Fruit fly (Drosophila melanogaster) whole organism, embryonic: Measurements from ENCODE around the gene Ppt2.

Source experiments
- ATbp ChIP-seq: fragments of 200-800 bp; sonication (Bioruptor generic); optimal IDR thresholded peaks from 2 replicates; lab custom pipeline; 2017; ENCODE audit warnings: missing biosample characterization, mild to moderate bottlenecking, missing genetic modification characterization, missing genetic modification reagents
- CG10274 ChIP-seq: fragments of 200-800 bp; sonication (Bioruptor generic); optimal IDR thresholded peaks from 3 replicates; lab custom pipeline; 2017; ENCODE audit warnings: missing biosample characterization, mild to moderate bottlenecking, missing genetic modification characterization
- CG10366 ChIP-seq: fragments of 200-800 bp; sonication (Bioruptor generic); IDR thresholded peaks from 2 replicates; pipeline ENCODE4 v1.3.6; 2022; ENCODE audit warnings: missing biosample characterization, missing genetic modification characterization
- CG10462 ChIP-seq: fragments of 200-800 bp; sonication (Bioruptor generic); optimal IDR thresholded peaks from 2 replicates; lab custom pipeline; 2016; ENCODE audit warnings: missing biosample characterization, missing genetic modification characterization
- CG11723 ChIP-seq: fragments of 200-800 bp; sonication (Bioruptor generic); optimal IDR thresholded peaks from 2 replicates; lab custom pipeline; 2017; ENCODE audit warnings: missing biosample characterization, mild to moderate bottlenecking, missing genetic modification characterization
- CG12071 ChIP-seq: fragments of 200-800 bp; sonication (Bioruptor generic); optimal IDR thresholded peaks from 3 replicates; lab custom pipeline; 2018; ENCODE audit warnings: missing biosample characterization, mild to moderate bottlenecking, missing genetic modification characterization
- CG13424 ChIP-seq: fragments of 200-800 bp; sonication (Bioruptor generic); optimal IDR thresholded peaks from 2 replicates; lab custom pipeline; 2019; ENCODE audit warnings: missing biosample characterization, mild to moderate bottlenecking, missing genetic modification characterization, moderate library complexity
- CG1529 ChIP-seq: fragments of 200-800 bp; sonication (Bioruptor generic); optimal IDR thresholded peaks from 3 replicates; lab custom pipeline; 2018; ENCODE audit warnings: missing biosample characterization, missing genetic modification characterization
- CG18476 ChIP-seq: fragments of 200-800 bp; sonication (Bioruptor generic); optimal IDR thresholded peaks from 2 replicates; lab custom pipeline; 2016; ENCODE audit warnings: missing biosample characterization, mild to moderate bottlenecking, missing genetic modification characterization
- CG18619 ChIP-seq: fragments of 200-800 bp; sonication (Bioruptor generic); optimal IDR thresholded peaks from 3 replicates; lab custom pipeline; 2017; ENCODE audit warnings: missing biosample characterization, mild to moderate bottlenecking, missing genetic modification characterization
- CG33213 ChIP-seq: fragments of 200-800 bp; sonication (Bioruptor generic); optimal IDR thresholded peaks from 3 replicates; lab custom pipeline; 2016; ENCODE audit warnings: missing biosample characterization, missing genetic modification characterization
- CG4360 ChIP-seq: fragments of 200-800 bp; sonication (Bioruptor generic); IDR thresholded peaks from 2 replicates; pipeline ENCODE4 v1.3.6; 2022; ENCODE audit warnings: missing biosample characterization, missing genetic modification characterization
- CG4707 ChIP-seq: fragments of 200-800 bp; sonication (Bioruptor generic); optimal IDR thresholded peaks from 2 replicates; lab custom pipeline; 2018; ENCODE audit warnings: missing biosample characterization, mild to moderate bottlenecking, missing genetic modification characterization, moderate library complexity
- CoRest ChIP-seq: fragments of 200-800 bp; sonication (Bioruptor generic); optimal IDR thresholded peaks from 3 replicates; lab custom pipeline; 2018; ENCODE audit warnings: missing biosample characterization, mild to moderate bottlenecking, missing genetic modification characterization, moderate library complexity
- Dbx ChIP-seq: fragments of 200-800 bp; sonication (Bioruptor generic); IDR thresholded peaks from 3 replicates; pipeline ENCODE4 v1.3.6; 2022; ENCODE audit warnings: missing biosample characterization, missing genetic modification characterization
- Dll ChIP-seq: fragments of 200-800 bp; sonication (Bioruptor generic); IDR thresholded peaks from 4 replicates; pipeline ENCODE4 v1.3.6; 2022; ENCODE audit warnings: missing biosample characterization, missing genetic modification characterization; ENCODE audit not compliant: partially characterized antibody
- Fer2 ChIP-seq: fragments of 200-800 bp; sonication (Bioruptor generic); optimal IDR thresholded peaks from 2 replicates; lab custom pipeline; 2018; ENCODE audit warnings: missing biosample characterization, mild to moderate bottlenecking, missing genetic modification characterization, moderate library complexity
- Fer3 ChIP-seq: fragments of 200-800 bp; sonication (Bioruptor generic); optimal IDR thresholded peaks from 2 replicates; lab custom pipeline; 2018; ENCODE audit warnings: missing biosample characterization, mild to moderate bottlenecking, missing genetic modification characterization, moderate library complexity
- Gug ChIP-seq: fragments of 200-800 bp; sonication (Bioruptor generic); IDR thresholded peaks from 4 replicates; pipeline ENCODE4 v1.3.6; 2022; ENCODE audit warnings: missing biosample characterization, missing genetic modification characterization
- HLH3B ChIP-seq: fragments of 200-800 bp; sonication (Bioruptor generic); IDR thresholded peaks from 2 replicates; pipeline ENCODE4 v1.3.6; 2022; ENCODE audit warnings: missing biosample characterization, missing genetic modification characterization
- Hand ChIP-seq: fragments of 200-800 bp; sonication (Bioruptor generic); optimal IDR thresholded peaks from 2 replicates; lab custom pipeline; 2017; ENCODE audit warnings: mild to moderate bottlenecking, missing biosample characterization, missing genetic modification reagents, missing genetic modification characterization
- Hr78 ChIP-seq, 2 experiments: fragments of 200-800 bp in 1 of 2; fragments of >200 bp in 1 of 2; sonication (Bioruptor generic) in 1 of 2; optimal IDR thresholded peaks; 2 replicates each; lab custom pipeline; 2017 to 2019; ENCODE audit warnings: missing biosample characterization in 2 of 2, missing genetic modification characterization in 2 of 2, mild to moderate bottlenecking in 1 of 2, moderate library complexity in 1 of 2
- Lim3 ChIP-seq: fragments of 200-800 bp; sonication (Bioruptor generic); IDR thresholded peaks from 2 replicates; pipeline ENCODE4 v1.3.6; 2022; ENCODE audit warnings: missing biosample characterization, missing genetic modification characterization
- Nf-YC ChIP-seq: fragments of 200-800 bp; optimal IDR thresholded peaks from 3 replicates; lab custom pipeline; 2019; ENCODE audit warnings: missing biosample characterization, mild to moderate bottlenecking, missing genetic modification characterization, moderate library complexity
- Sin3A ChIP-seq: fragments of >200 bp; optimal IDR thresholded peaks from 2 replicates; lab custom pipeline; 2018
- amos ChIP-seq: fragments of 200-800 bp; sonication (Bioruptor generic); IDR thresholded peaks from 2 replicates; pipeline ENCODE4 v1.3.6; 2022; ENCODE audit warnings: missing biosample characterization, missing genetic modification characterization; ENCODE audit not compliant: partially characterized antibody
- aop ChIP-seq: fragments of 200-800 bp; sonication (Bioruptor generic); IDR thresholded peaks from 2 replicates; pipeline ENCODE4 v1.3.6; 2022; ENCODE audit warnings: missing biosample characterization, missing genetic modification characterization
- ap ChIP-seq: fragments of 200-800 bp; sonication (Bioruptor generic); IDR thresholded peaks from 2 replicates; pipeline ENCODE4 v1.3.6; 2022; ENCODE audit warnings: missing biosample characterization, missing genetic modification characterization
- ash1 ChIP-seq: fragments of 200-800 bp; sonication (Bioruptor generic); optimal IDR thresholded peaks from 2 replicates; lab custom pipeline; 2018; ENCODE audit warnings: missing biosample characterization, mild to moderate bottlenecking, missing genetic modification characterization
- bowl ChIP-seq: fragments of 200-800 bp; sonication (Bioruptor generic); IDR thresholded peaks from 2 replicates; pipeline ENCODE4 v1.3.6; 2022; ENCODE audit warnings: missing biosample characterization, missing genetic modification characterization
- cas ChIP-seq: fragments of 200-800 bp; sonication (Bioruptor generic); IDR thresholded peaks from 2 replicates; pipeline ENCODE4 v1.3.6; 2022; ENCODE audit warnings: missing biosample characterization, missing genetic modification characterization
- caup ChIP-seq: fragments of 200-800 bp; sonication (Bioruptor generic); optimal IDR thresholded peaks from 3 replicates; lab custom pipeline; 2017; ENCODE audit warnings: missing biosample characterization, mild to moderate bottlenecking, missing genetic modification characterization, moderate library complexity; ENCODE audit not compliant: severe bottlenecking
- en ChIP-seq: fragments of 200-800 bp; sonication (Bioruptor generic); optimal IDR thresholded peaks from 2 replicates; lab custom pipeline; 2016; ENCODE audit warnings: missing biosample characterization, missing genetic modification characterization
- ftz-f1 ChIP-seq: fragments of 200-800 bp; sonication (Bioruptor generic); optimal IDR thresholded peaks from 2 replicates; lab custom pipeline; 2016; ENCODE audit warnings: missing biosample characterization, missing genetic modification characterization
- hkb ChIP-seq, 2 experiments: fragments of 200-800 bp in 1 of 2; fragments of >200 bp in 1 of 2; sonication (Bioruptor generic) in 1 of 2; IDR thresholded peaks in 1 of 2; optimal IDR thresholded peaks in 1 of 2; 2 replicates each; pipeline versions ENCODE4 v1.3.6 to Lab custom; 2017 to 2022; ENCODE audit warnings: missing biosample characterization in 1 of 2, missing genetic modification characterization in 1 of 2
- ind ChIP-seq: fragments of 200-800 bp; sonication (Bioruptor generic); optimal IDR thresholded peaks from 3 replicates; lab custom pipeline; 2016; ENCODE audit warnings: missing biosample characterization, missing genetic modification characterization
- kah ChIP-seq: fragments of 200-800 bp; sonication (Bioruptor generic); optimal IDR thresholded peaks from 2 replicates; lab custom pipeline; 2018; ENCODE audit warnings: missing biosample characterization, mild to moderate bottlenecking, missing genetic modification characterization
- knrl ChIP-seq: fragments of 200-800 bp; sonication (Bioruptor generic); IDR thresholded peaks from 3 replicates; pipeline ENCODE4 v1.3.6; 2022; ENCODE audit warnings: missing biosample characterization, missing genetic modification characterization; ENCODE audit not compliant: partially characterized antibody
- maf-S ChIP-seq: fragments of 200-800 bp; sonication (Bioruptor generic); optimal IDR thresholded peaks from 2 replicates; lab custom pipeline; 2016; ENCODE audit warnings: missing biosample characterization, missing genetic modification characterization
- pfk ChIP-seq: fragments of 200-800 bp; sonication (Bioruptor generic); optimal IDR thresholded peaks from 2 replicates; lab custom pipeline; 2018; ENCODE audit warnings: missing biosample characterization, mild to moderate bottlenecking, missing genetic modification characterization, moderate library complexity
- row ChIP-seq: fragments of 200-800 bp; sonication (Bioruptor generic); IDR thresholded peaks from 3 replicates; pipeline ENCODE4 v1.3.6; 2022; ENCODE audit warnings: missing biosample characterization, missing genetic modification characterization
- sens-2 ChIP-seq: fragments of 200-800 bp; sonication (Bioruptor generic); IDR thresholded peaks from 2 replicates; pipeline ENCODE4 v1.3.6; 2022; ENCODE audit warnings: missing biosample characterization, missing genetic modification characterization
- sim ChIP-seq: fragments of 200-800 bp; sonication (Bioruptor generic); IDR thresholded peaks from 2 replicates; pipeline ENCODE4 v1.3.6; 2022; ENCODE audit warnings: missing biosample characterization, missing genetic modification characterization
- slbo ChIP-seq: fragments of 200-800 bp; sonication (Bioruptor generic); IDR thresholded peaks from 2 replicates; pipeline ENCODE4 v1.3.6; 2022; ENCODE audit warnings: missing biosample characterization, missing genetic modification characterization
- ssp ChIP-seq: fragments of 200-800 bp; sonication (Bioruptor generic); IDR thresholded peaks from 2 replicates; pipeline ENCODE4 v1.3.6; 2022; ENCODE audit warnings: missing biosample characterization, missing genetic modification characterization
- stwl ChIP-seq: fragments of 200-800 bp; sonication (Bioruptor generic); optimal IDR thresholded peaks from 3 replicates; lab custom pipeline; 2018; ENCODE audit warnings: missing biosample characterization, mild to moderate bottlenecking, missing genetic modification characterization, moderate library complexity
- tgo ChIP-seq: fragments of 200-800 bp; sonication (Bioruptor generic); IDR thresholded peaks from 3 replicates; pipeline ENCODE4 v1.3.6; 2022; ENCODE audit warnings: missing biosample characterization, missing genetic modification characterization
- tup ChIP-seq: fragments of 200-800 bp; sonication (Bioruptor generic); optimal IDR thresholded peaks from 2 replicates; lab custom pipeline; 2016; ENCODE audit warnings: missing biosample characterization, mild to moderate bottlenecking, missing genetic modification characterization, moderate library complexity
- wek ChIP-seq: fragments of 200-800 bp; sonication (Bioruptor generic); optimal IDR thresholded peaks from 3 replicates; lab custom pipeline; 2018; ENCODE audit warnings: missing biosample characterization, mild to moderate bottlenecking, missing genetic modification characterization, moderate library complexity
- z ChIP-seq: fragments of 200-800 bp; sonication (Bioruptor generic); IDR thresholded peaks from 3 replicates; pipeline ENCODE4 v1.3.6; 2022; ENCODE audit warnings: missing biosample characterization, missing genetic modification characterization
- zfh1 ChIP-seq: fragments of 200-800 bp; sonication (Bioruptor generic); IDR thresholded peaks from 3 replicates; pipeline ENCODE4 v1.3.6; 2022; ENCODE audit warnings: missing biosample characterization, missing genetic modification characterization

Ppt2 gene

dm6 chr2L:11323917-11324316, 43.8 kb downstream of the Ppt2 start (continued):
- peak; percentile 75 for TF ChIP-seq row
- no peak for TF ChIP-seq sens-2 (GFP tag; lab: Robert Waterston, UW)
- TF ChIP-seq Hr78 (GFP tag; optimal IDR thresholded peaks at IDR 0.05; lab: Kevin White, UChicago): no peak
- TF ChIP-seq Nf-YC (tag; lab: Kevin White, UChicago): no peak
- TF ChIP-seq z (GFP tag; lab: Robert Waterston, UW): 0 out of 3 replicates have a peak, but pooled peaks have one; percentile 40
- peak; percentile 40 for TF ChIP-seq CG1529 (GFP tag; lab: Kevin White, UChicago)
- TF ChIP-seq Sin3A (lab: Kevin White, UChicago): no peak
- peak; percentile 80 for TF ChIP-seq zfh1 (GFP tag; lab: Robert Waterston, UW)
- TF ChIP-seq CG18619: peak; percentile 38
- TF ChIP-seq HLH3B (GFP tag; lab: Robert Waterston, UW): peak; percentile 69
- TF ChIP-seq knrl: no peak
- TF ChIP-seq maf-S (GFP tag; lab: Kevin White, UChicago): no peak
- TF ChIP-seq Dbx: no peak
- TF ChIP-seq aop (GFP tag; lab: Robert Waterston, UW): no peak
- TF ChIP-seq CG13424 (tag; lab: Kevin White, UChicago): peak; percentile 50
- TF ChIP-seq stwl: peak; percentile 12
- peak; percentile 19 for TF ChIP-seq CG4707 (GFP tag; lab: Kevin White, UChicago)
- TF ChIP-seq ash1 (GFP tag; lab: Kevin White, UChicago): no peak
- TF ChIP-seq tgo (GFP tag; lab: Robert Waterston, UW): peak; percentile 57
- peak; percentile 20 for TF ChIP-seq Fer3
- TF ChIP-seq wek (GFP tag; lab: Kevin White, UChicago): no peak
- TF ChIP-seq bowl (GFP tag; lab: Robert Waterston, UW): no peak
- TF ChIP-seq cas (GFP tag; lab: Robert Waterston, UW): no peak
- TF ChIP-seq ATbp (GFP tag; lab: Kevin White, UChicago): peak; percentile 51
- no peak for TF ChIP-seq CG10274
- TF ChIP-seq ap (GFP tag; lab: Robert Waterston, UW): no peak
- TF ChIP-seq caup (GFP tag; lab: Kevin White, UChicago): no peak
- TF ChIP-seq amos: no peak
- peak; percentile 44 for TF ChIP-seq CG12071 (GFP tag; lab: Kevin White, UChicago)
- TF ChIP-seq CoRest (tag; lab: Kevin White, UChicago): peak; percentile 36
- peak; percentile 42; the same call in 2 of the 4 replicates for TF ChIP-seq Gug (GFP tag; lab: Robert Waterston, UW)
- TF ChIP-seq en (GFP tag; lab: Kevin White, UChicago): no peak
- TF ChIP-seq pfk: no peak
- peak; percentile 58 for TF ChIP-seq slbo (GFP tag; lab: Robert Waterston, UW)
- no peak for TF ChIP-seq CG33213 (GFP tag; lab: Kevin White, UChicago)
- TF ChIP-seq tup (GFP tag; lab: Kevin White, UChicago): no peak
- TF ChIP-seq ind (GFP tag; lab: Kevin White, UChicago): peak; percentile 36
- no peak for TF ChIP-seq kah (GFP tag; lab: Kevin White, UChicago)
- no peak for TF ChIP-seq Dll (GFP tag; lab: Robert Waterston, UW)
- no peak for TF ChIP-seq CG11723
- TF ChIP-seq CG18476 (GFP tag; lab: Kevin White, UChicago): peak; percentile 1
- TF ChIP-seq hkb (optimal IDR thresholded peaks at IDR 0.05; lab: Kevin White, UChicago): no peak
- peak; percentile 80 for TF ChIP-seq hkb (GFP tag; IDR thresholded peaks at IDR 0.05; lab: Robert Waterston, UW)
- no peak for TF ChIP-seq ftz-f1 (GFP tag; lab: Kevin White, UChicago)
- TF ChIP-seq sim (GFP tag; lab: Robert Waterston, UW): peak; percentile 54
- TF ChIP-seq ssp (GFP tag; lab: Robert Waterston, UW): no peak
- peak; percentile 3 for TF ChIP-seq CG10462
- no peak for TF ChIP-seq Hand (GFP tag; lab: Kevin White, UChicago)
- TF ChIP-seq CG4360 (GFP tag; lab: Robert Waterston, UW): no peak
- TF ChIP-seq Fer2 (tag; lab: Kevin White, UChicago): no peak
- peak; percentile 67 for TF ChIP-seq CG10366 (GFP tag; lab: Robert Waterston, UW)
- TF ChIP-seq Lim3: no peak
